Worm (Caenorhabditis elegans): Measurements from ENCODE around the gene qui-1.
A peak's percentile ranks its signal among the peaks of the same experiment; 100 is the strongest.

qui-1 gene

DNA sequence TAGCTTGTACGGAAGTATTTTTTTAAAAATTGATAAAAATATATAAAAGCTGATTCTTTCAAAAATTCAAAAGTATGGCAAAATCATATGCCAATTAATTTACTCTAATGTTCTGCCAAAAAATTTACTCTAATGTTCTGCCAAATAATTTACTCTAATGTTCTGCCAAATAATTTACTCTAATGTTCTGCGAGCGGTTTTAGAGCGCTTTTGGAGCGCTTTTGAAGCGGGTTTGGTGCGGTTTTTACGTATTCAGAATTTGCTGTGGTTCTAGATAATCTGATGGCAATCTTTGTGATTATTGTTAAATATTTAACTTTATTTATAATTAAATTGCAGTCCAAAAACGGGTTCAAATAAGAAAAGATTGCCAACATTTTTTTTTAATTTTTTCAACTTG, 12.3 kb upstream of the qui-1 start:
- TF ChIP-seq vab-7 (GFP tag; IDR thresholded peaks at IDR 0.05) (no peak), spr-1 (tag; optimal IDR thresholded peaks at IDR 0.05) (no peak), F37D6.2 (tag; optimal IDR thresholded peaks at IDR 0.05) (no peak), egl-27 (tag; optimal IDR thresholded peaks at IDR 0.05) (no peak), daf-8 (GFP tag; IDR thresholded peaks at IDR 0.05) (no peak), egl-43 (GFP tag; IDR thresholded peaks at IDR 0.05) (no peak), nhr-76 (tag; optimal IDR thresholded peaks at IDR 0.05) (no peak), Y105C5A.15 (GFP tag; IDR thresholded peaks at IDR 0.05) (no peak), fos-1 (tag; optimal IDR thresholded peaks at IDR 0.05) (no peak)

DNA sequence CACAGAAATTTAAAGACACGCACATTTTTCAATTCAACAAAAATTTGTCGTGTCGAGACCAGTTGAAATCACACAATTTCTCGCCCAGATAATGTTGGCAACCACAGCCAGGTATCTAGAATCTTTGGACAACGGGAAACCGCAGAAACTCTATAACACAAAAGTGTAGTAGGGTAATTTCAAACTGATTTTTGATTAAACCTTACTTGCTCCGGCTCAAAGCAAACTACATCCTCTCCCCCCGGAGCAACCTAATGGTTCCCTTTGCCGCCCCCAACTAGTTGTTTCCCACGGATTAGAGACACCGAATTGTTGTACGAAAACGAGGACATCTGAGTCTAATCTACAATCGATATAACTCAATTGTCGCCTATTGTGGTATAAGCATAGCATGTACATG, 7.3 kb upstream of the qui-1 start:
- TF ChIP-seq lir-3 (tag; optimal IDR thresholded peaks at IDR 0.05) (no peak), dpl-1 (GFP tag; optimal IDR thresholded peaks at IDR 0.05) (no peak), nhr-25 (tag; optimal IDR thresholded peaks at IDR 0.05; ENCODE audit: borderline replicate concordance, insufficient read depth) (no peak), daf-16 (GFP tag; optimal IDR thresholded peaks at IDR 0.05) (no peak), daf-16 (tag; optimal IDR thresholded peaks at IDR 0.05) (no peak), ctbp-1 (GFP tag; IDR thresholded peaks at IDR 0.05) (no peak), fkh-10 (GFP tag; optimal IDR thresholded peaks at IDR 0.05) (no peak), ceh-28 (tag; optimal IDR thresholded peaks at IDR 0.05) (no peak), ztf-7 (tag; optimal IDR thresholded peaks at IDR 0.05) (no peak), dmd-8 (GFP tag; IDR thresholded peaks at IDR 0.05) (no peak)

DNA sequence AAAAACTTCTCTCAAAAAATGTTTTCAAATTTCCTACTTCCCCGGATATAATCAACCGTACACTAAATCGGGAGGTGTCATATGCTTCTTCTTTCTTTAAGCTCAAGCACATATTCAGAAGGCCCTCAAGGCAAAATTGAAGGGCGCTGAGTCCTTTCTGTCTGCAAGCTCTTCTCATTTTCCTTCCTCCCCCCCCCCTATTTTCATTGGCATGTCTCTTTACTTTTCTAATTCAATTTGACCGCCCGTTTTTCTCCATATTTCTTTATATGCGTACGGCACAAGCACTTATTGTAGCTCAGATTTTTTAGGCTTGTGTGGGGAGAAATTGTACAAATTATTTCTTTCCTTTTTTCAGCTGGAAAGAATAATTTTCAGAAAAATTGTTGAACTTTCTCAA, 6.2 kb upstream of the qui-1 start:
- TF ChIP-seq fkh-10 (GFP tag; optimal IDR thresholded peaks at IDR 0.05), result peak; percentile 17
- no peak for TF ChIP-seq ceh-32 (tag; optimal IDR thresholded peaks at IDR 0.05; ENCODE audit: poor library complexity)
- no peak for TF ChIP-seq T26A8.4 (GFP tag; IDR thresholded peaks at IDR 0.05)
- no peak for TF ChIP-seq mes-2 (tag; optimal IDR thresholded peaks at IDR 0.05; ENCODE audit: poor library complexity, severe bottlenecking)
- TF ChIP-seq nhr-41 (GFP tag; IDR thresholded peaks at IDR 0.05), result no peak
- TF ChIP-seq dmd-6 (GFP tag; IDR thresholded peaks at IDR 0.05), result no peak

DNA sequence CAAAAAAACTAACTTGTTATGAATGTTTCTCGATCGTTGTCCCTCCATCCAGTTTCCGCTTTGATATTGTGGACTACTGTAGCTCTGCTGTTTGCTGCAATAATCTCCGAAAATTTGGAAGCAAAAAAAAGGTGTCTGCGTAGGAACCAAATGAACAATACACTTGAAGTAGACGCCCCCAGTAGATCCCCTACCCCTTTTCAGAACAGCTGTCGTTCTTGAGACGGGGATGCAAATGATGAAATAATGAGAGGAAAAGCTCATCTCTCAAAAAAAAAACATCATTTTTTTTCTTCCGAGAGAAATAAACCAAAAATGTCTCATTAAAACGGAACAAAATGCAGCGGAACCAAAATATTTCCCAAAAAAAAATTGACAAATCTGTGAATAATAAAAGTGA, 4.3 kb upstream of the qui-1 start:
- no peak for TF ChIP-seq arid-1 (GFP tag; conservative IDR thresholded peaks at IDR 0.05)
- TF ChIP-seq nhr-28 (tag; optimal IDR thresholded peaks at IDR 0.05), result no peak
- TF ChIP-seq zfp-3 (GFP tag; conservative IDR thresholded peaks at IDR 0.05), result no peak
- TF ChIP-seq T26A8.4 (GFP tag; IDR thresholded peaks at IDR 0.05), result no peak
- TF ChIP-seq spr-1 (tag; optimal IDR thresholded peaks at IDR 0.05), result no peak
- no peak for TF ChIP-seq daf-8 (GFP tag; IDR thresholded peaks at IDR 0.05)
- no peak for TF ChIP-seq snpc-4 (tag; optimal IDR thresholded peaks at IDR 0.05)
- no peak for TF ChIP-seq zip-2 (tag; optimal IDR thresholded peaks at IDR 0.05)
- no peak for TF ChIP-seq D1046.2 (GFP tag; IDR thresholded peaks at IDR 0.05)
- no peak for TF ChIP-seq lim-7 (GFP tag; IDR thresholded peaks at IDR 0.05)
- TF ChIP-seq mxl-2 (GFP tag; conservative IDR thresholded peaks at IDR 0.05), result no peak
- TF ChIP-seq fkh-10 (GFP tag; optimal IDR thresholded peaks at IDR 0.05), result no peak

DNA sequence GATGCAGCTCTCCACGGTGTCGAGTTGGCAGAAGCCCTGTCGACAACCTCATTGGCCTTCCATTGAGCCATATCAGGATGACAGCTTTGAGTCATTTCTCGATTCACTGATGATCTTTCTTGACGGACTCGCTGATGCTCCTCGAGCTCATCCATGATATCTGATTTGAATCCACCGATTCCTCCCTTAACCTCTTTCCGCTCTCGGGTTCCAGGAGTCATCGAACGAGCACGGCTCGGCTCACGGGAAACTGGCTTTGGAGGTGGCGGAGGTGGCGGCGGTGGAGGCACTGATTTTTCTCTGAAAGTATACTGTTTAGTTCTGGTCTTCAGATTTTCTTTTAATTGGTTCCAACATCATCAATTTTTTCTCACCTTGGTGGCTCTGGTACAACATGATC, 2.6 kb upstream of the qui-1 start:
- TF ChIP-seq ZK546.5 (tag; optimal IDR thresholded peaks at IDR 0.05) (no peak), unc-130 (GFP tag; optimal IDR thresholded peaks at IDR 0.05) (no peak), zfp-2 (tag; optimal IDR thresholded peaks at IDR 0.05) (no peak), set-16 (GFP tag; IDR thresholded peaks at IDR 0.05) (peak; percentile 60; the same call in 1 of the 2 replicates), F10B5.3 (tag; optimal IDR thresholded peaks at IDR 0.05) (no peak), aha-1 (tag) (peak; percentile 25), egl-43 (GFP tag; IDR thresholded peaks at IDR 0.05) (no peak)

Measured in whole organism, L4 larva.